Fruit fly (Drosophila melanogaster): Measurements from ENCODE around the gene CG15531.

DNA sequence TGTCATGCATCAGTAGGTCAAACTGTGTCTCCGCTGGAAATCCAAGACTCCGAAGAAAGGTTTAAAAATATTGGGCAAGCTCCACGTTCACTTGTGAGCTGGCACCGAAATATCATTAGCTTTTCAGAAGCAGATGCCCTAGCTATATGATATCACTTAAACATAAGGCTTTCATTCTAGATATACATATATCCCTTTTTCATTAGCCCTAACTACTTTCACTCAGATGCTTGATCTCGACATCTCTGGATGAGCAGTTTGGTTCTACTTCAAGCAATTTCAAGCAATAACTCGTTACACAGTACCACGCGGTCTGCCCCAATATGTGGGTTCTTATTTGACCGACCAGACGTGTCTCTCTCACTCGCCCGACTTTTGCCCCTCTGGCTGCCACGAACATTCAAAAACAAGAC is 4.6 kb downstream of the CG15531 start:
- TF ChIP-seq Crg-1 (GFP tag; optimal IDR thresholded peaks at IDR 0.05) = no peak
- TF ChIP-seq CG7101 (tag; optimal IDR thresholded peaks at IDR 0.05) = no peak
- no peak for TF ChIP-seq CG14711 (tag; optimal IDR thresholded peaks at IDR 0.05)
- no peak for TF ChIP-seq toe (GFP tag; optimal IDR thresholded peaks at IDR 0.05)
- TF ChIP-seq CG11617 (GFP tag; optimal IDR thresholded peaks at IDR 0.05) = no peak
- no peak for TF ChIP-seq CG1620 (GFP tag; optimal IDR thresholded peaks at IDR 0.05)
- no peak for TF ChIP-seq CG12768 (GFP tag; optimal IDR thresholded peaks at IDR 0.05)
- no peak for TF ChIP-seq CG7045 (GFP tag; optimal IDR thresholded peaks at IDR 0.05)
- no peak for TF ChIP-seq Clk (GFP tag; optimal IDR thresholded peaks at IDR 0.05)
- TF ChIP-seq cic (GFP tag; optimal IDR thresholded peaks at IDR 0.05) = no peak
- TF ChIP-seq bab1 (GFP tag; optimal IDR thresholded peaks at IDR 0.05) = no peak
- TF ChIP-seq pad (GFP tag; optimal IDR thresholded peaks at IDR 0.05) = no peak
- no peak for TF ChIP-seq kay (GFP tag; ENCODE audit: borderline replicate concordance)
- no peak for TF ChIP-seq CG5204 (GFP tag; optimal IDR thresholded peaks at IDR 0.05)

Measured in whole organism, adult.